Worm (Caenorhabditis elegans): Measurements from ENCODE around the gene cyn-10.

DNA sequence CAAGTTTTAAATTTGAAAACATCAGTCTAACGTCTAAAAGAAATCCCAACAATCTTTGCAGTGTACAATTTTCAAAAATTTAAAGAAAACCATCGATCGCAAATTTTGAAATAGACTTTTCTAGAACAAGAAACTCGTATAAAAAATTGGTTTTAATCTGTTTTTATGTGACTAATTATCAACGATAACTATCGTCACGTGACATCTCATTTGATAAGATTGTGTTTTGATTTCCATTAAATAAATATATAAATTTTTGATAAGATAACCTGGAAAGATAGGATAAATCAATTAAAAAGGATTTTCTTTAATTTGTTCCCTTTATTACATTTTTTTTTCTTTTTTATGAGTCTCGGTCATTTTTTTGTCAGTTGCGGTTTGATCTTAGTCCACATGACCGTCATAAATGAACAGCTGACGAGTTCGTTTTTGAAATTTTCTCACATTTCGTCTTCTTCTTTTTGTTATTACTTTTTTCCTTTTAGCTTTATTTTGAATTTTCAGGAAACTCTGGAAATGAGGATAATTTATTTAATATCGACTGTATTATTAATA is 3.5 kb downstream of the cyn-10 start, which contains the start of gene asm-1:
- TF ChIP-seq unc-62 (GFP tag; optimal IDR thresholded peaks at IDR 0.05 in 1 of 2), result no peak
- TF ChIP-seq unc-62 (tag; optimal IDR thresholded peaks at IDR 0.05), result no peak
- TF ChIP-seq pha-4 (GFP tag; IDR thresholded peaks at IDR 0.05), result no peak
- TF ChIP-seq pha-4 (tag; optimal IDR thresholded peaks at IDR 0.05), result no peak
- no peak for TF ChIP-seq snpc-1.2 (GFP tag; IDR thresholded peaks at IDR 0.05)
